Fruit fly (Drosophila melanogaster) whole organism, embryonic: ENCODE data around the gene CG15773.

Experiments
- Ada2b ChIP-seq: fragments of 200-800 bp; sonication (Bioruptor generic); IDR thresholded peaks from 2 replicates; pipeline ENCODE4 v1.3.6; 2022; ENCODE audit warnings: missing biosample characterization, missing genetic modification characterization
- Adf1 ChIP-seq: fragments of 200-800 bp; sonication (Bioruptor generic); IDR thresholded peaks from 2 replicates; pipeline ENCODE4 v1.3.6; 2022; ENCODE audit warnings: missing biosample characterization, missing genetic modification characterization
- BEAF-32 ChIP-seq: fragments of 200-800 bp; sonication (Bioruptor generic); optimal IDR thresholded peaks from 3 replicates; lab custom pipeline; 2017; ENCODE audit warnings: missing biosample characterization, missing genetic modification characterization, mild to moderate bottlenecking, moderate library complexity, missing genetic modification reagents
- CG10959 ChIP-seq: fragments of 200-800 bp; sonication (Bioruptor generic); IDR thresholded peaks from 2 replicates; pipeline ENCODE4 v1.3.6; 2022; ENCODE audit warnings: missing biosample characterization, missing genetic modification characterization
- CG1233 ChIP-seq: fragments of 200-800 bp; sonication (Bioruptor generic); optimal IDR thresholded peaks from 4 replicates; lab custom pipeline; 2018; ENCODE audit warnings: missing biosample characterization, mild to moderate bottlenecking, missing genetic modification characterization
- CG12659 ChIP-seq: fragments of 200-800 bp; sonication (Bioruptor generic); optimal IDR thresholded peaks from 3 replicates; lab custom pipeline; 2017; ENCODE audit warnings: mild to moderate bottlenecking, missing biosample characterization, missing genetic modification reagents, missing genetic modification characterization
- CG1529 ChIP-seq: fragments of 200-800 bp; sonication (Bioruptor generic); optimal IDR thresholded peaks from 3 replicates; lab custom pipeline; 2018; ENCODE audit warnings: missing biosample characterization, missing genetic modification characterization
- CG17802 ChIP-seq: fragments of 200-800 bp; sonication (Bioruptor generic); optimal IDR thresholded peaks from 2 replicates; lab custom pipeline; 2018; ENCODE audit warnings: missing biosample characterization, mild to moderate bottlenecking, missing genetic modification characterization, moderate library complexity
- CG32532 ChIP-seq: fragments of 200-800 bp; sonication (Bioruptor generic); IDR thresholded peaks from 2 replicates; pipeline ENCODE4 v1.3.6; 2022; ENCODE audit warnings: missing biosample characterization, missing genetic modification characterization
- CG34224 ChIP-seq: fragments of 200-800 bp; sonication (Bioruptor generic); IDR thresholded peaks from 3 replicates; pipeline ENCODE4 v1.3.6; 2022; ENCODE audit warnings: missing biosample characterization, missing genetic modification characterization; ENCODE audit not compliant: partially characterized antibody
- CG4282 ChIP-seq: fragments of 200-800 bp; sonication (Bioruptor generic); optimal IDR thresholded peaks from 2 replicates; lab custom pipeline; 2016; ENCODE audit warnings: missing biosample characterization, missing genetic modification characterization
- CG4360 ChIP-seq: fragments of 200-800 bp; sonication (Bioruptor generic); IDR thresholded peaks from 2 replicates; pipeline ENCODE4 v1.3.6; 2022; ENCODE audit warnings: missing biosample characterization, missing genetic modification characterization
- CG4404 ChIP-seq: fragments of 200-800 bp; sonication (Bioruptor generic); IDR thresholded peaks from 2 replicates; pipeline ENCODE4 v1.3.6; 2022; ENCODE audit warnings: missing biosample characterization, missing genetic modification characterization
- CG4707 ChIP-seq: fragments of 200-800 bp; sonication (Bioruptor generic); optimal IDR thresholded peaks from 2 replicates; lab custom pipeline; 2018; ENCODE audit warnings: missing biosample characterization, mild to moderate bottlenecking, missing genetic modification characterization, moderate library complexity
- CG7786 ChIP-seq: fragments of 200-800 bp; sonication (Bioruptor generic); optimal IDR thresholded peaks from 2 replicates; lab custom pipeline; 2016; ENCODE audit warnings: missing biosample characterization, missing genetic modification characterization
- CG8388 ChIP-seq: fragments of 200-800 bp; sonication (Bioruptor generic); optimal IDR thresholded peaks from 2 replicates; lab custom pipeline; 2019; ENCODE audit warnings: missing biosample characterization, mild to moderate bottlenecking, missing genetic modification characterization, moderate library complexity
- CG9609 ChIP-seq: fragments of 200-800 bp; sonication (Bioruptor generic); optimal IDR thresholded peaks from 3 replicates; lab custom pipeline; 2016; ENCODE audit warnings: missing biosample characterization, missing genetic modification characterization
- CoRest ChIP-seq: fragments of 200-800 bp; sonication (Bioruptor generic); optimal IDR thresholded peaks from 3 replicates; lab custom pipeline; 2018; ENCODE audit warnings: missing biosample characterization, mild to moderate bottlenecking, missing genetic modification characterization, moderate library complexity
- Dip3 ChIP-seq: fragments of 200-800 bp; sonication (Bioruptor generic); optimal IDR thresholded peaks from 3 replicates; lab custom pipeline; 2016; ENCODE audit warnings: missing biosample characterization, missing genetic modification characterization
- Dll ChIP-seq: fragments of 200-800 bp; sonication (Bioruptor generic); IDR thresholded peaks from 4 replicates; pipeline ENCODE4 v1.3.6; 2022; ENCODE audit warnings: missing biosample characterization, missing genetic modification characterization; ENCODE audit not compliant: partially characterized antibody
- H15 ChIP-seq: fragments of 200-800 bp; sonication (Bioruptor generic); IDR thresholded peaks from 3 replicates; pipeline ENCODE4 v1.3.6; 2022; ENCODE audit warnings: missing biosample characterization, missing genetic modification characterization
- H2.0 ChIP-seq: fragments of 200-800 bp; sonication (Bioruptor generic); IDR thresholded peaks from 2 replicates; pipeline ENCODE4 v1.3.6; 2022; ENCODE audit warnings: missing biosample characterization, missing genetic modification characterization
- HHEX ChIP-seq: fragments of 200-800 bp; sonication (Bioruptor generic); optimal IDR thresholded peaks from 3 replicates; lab custom pipeline; 2017; ENCODE audit warnings: missing biosample characterization, mild to moderate bottlenecking, missing genetic modification characterization, missing genetic modification reagents
- HmgZ ChIP-seq: fragments of 200-800 bp; sonication (Bioruptor generic); optimal IDR thresholded peaks from 2 replicates; lab custom pipeline; 2018; ENCODE audit warnings: missing biosample characterization, mild to moderate bottlenecking, missing genetic modification characterization
- Hsf ChIP-seq: fragments of 200-800 bp; sonication (Bioruptor generic); optimal IDR thresholded peaks from 3 replicates; lab custom pipeline; 2016; ENCODE audit warnings: missing biosample characterization, missing genetic modification characterization
- MBD-R2 ChIP-seq: fragments of 200-800 bp; sonication (Bioruptor generic); IDR thresholded peaks from 2 replicates; pipeline ENCODE4 v1.3.6; 2022; ENCODE audit warnings: missing biosample characterization, missing genetic modification characterization
- Med ChIP-seq: fragments of 200-800 bp; sonication (Bioruptor generic); peaks from one replicate; lab custom pipeline; 2016; ENCODE audit warnings: missing biosample characterization, missing genetic modification characterization, mild to moderate bottlenecking, inconsistent platforms, moderate library complexity
- Mes4 ChIP-seq: fragments of 200-800 bp; sonication (Bioruptor generic); optimal IDR thresholded peaks from 2 replicates; lab custom pipeline; 2016; ENCODE audit warnings: missing biosample characterization, missing genetic modification characterization
- Myb ChIP-seq: fragments of 200-800 bp; sonication (Bioruptor generic); optimal IDR thresholded peaks from 2 replicates; lab custom pipeline; 2016; ENCODE audit warnings: missing biosample characterization, missing genetic modification characterization
- NFAT ChIP-seq: fragments of 200-800 bp; sonication (Bioruptor generic); IDR thresholded peaks from 2 replicates; pipeline ENCODE4 v1.3.6; 2022; ENCODE audit warnings: missing biosample characterization, missing genetic modification characterization
- Pdp1 ChIP-seq, 2 experiments: fragments of 200-800 bp; sonication (Bioruptor generic); optimal IDR thresholded peaks; 3 replicates each; lab custom pipeline; 2016; ENCODE audit warnings: missing biosample characterization in 2 of 2, missing genetic modification characterization in 2 of 2, mild to moderate bottlenecking in 1 of 2, moderate library complexity in 1 of 2
- Sox100B ChIP-seq: fragments of 200-800 bp; sonication (Bioruptor generic); optimal IDR thresholded peaks from 3 replicates; lab custom pipeline; 2018; ENCODE audit warnings: missing biosample characterization, mild to moderate bottlenecking, missing genetic modification characterization
- Usf ChIP-seq: fragments of 200-800 bp; sonication (Bioruptor generic); optimal IDR thresholded peaks from 2 replicates; lab custom pipeline; 2017; ENCODE audit warnings: missing genotype, missing biosample characterization, missing genetic modification characterization
- YL-1 ChIP-seq: fragments of 200-800 bp; sonication (Bioruptor generic); optimal IDR thresholded peaks from 3 replicates; lab custom pipeline; 2017; ENCODE audit warnings: missing biosample characterization, mild to moderate bottlenecking, missing genetic modification characterization
- amos ChIP-seq: fragments of 200-800 bp; sonication (Bioruptor generic); IDR thresholded peaks from 2 replicates; pipeline ENCODE4 v1.3.6; 2022; ENCODE audit warnings: missing biosample characterization, missing genetic modification characterization; ENCODE audit not compliant: partially characterized antibody
- cg ChIP-seq: fragments of 200-800 bp; sonication (Bioruptor generic); optimal IDR thresholded peaks from 3 replicates; lab custom pipeline; 2019; ENCODE audit warnings: missing biosample characterization, mild to moderate bottlenecking, missing genetic modification characterization, moderate library complexity
- crol ChIP-seq: fragments of 200-800 bp; sonication (Bioruptor generic); IDR thresholded peaks from 2 replicates; pipeline ENCODE4 v1.3.6; 2022; ENCODE audit warnings: missing biosample characterization, missing genetic modification characterization
- danr ChIP-seq: fragments of 200-800 bp; sonication (Bioruptor generic); IDR thresholded peaks from 2 replicates; pipeline ENCODE4 v1.3.6; 2022; ENCODE audit warnings: missing biosample characterization, missing genetic modification characterization
- dati ChIP-seq: fragments of 200-800 bp; sonication (Bioruptor generic); IDR thresholded peaks from 2 replicates; pipeline ENCODE4 v1.3.6; 2022; ENCODE audit warnings: missing biosample characterization, missing genetic modification characterization
- dysf ChIP-seq: fragments of 200-800 bp; sonication (Bioruptor generic); IDR thresholded peaks from 3 replicates; pipeline ENCODE4 v1.3.6; 2022; ENCODE audit warnings: missing biosample characterization, missing genetic modification characterization
- emc ChIP-seq: fragments of 200-800 bp; sonication (Bioruptor generic); optimal IDR thresholded peaks from 2 replicates; lab custom pipeline; 2016; ENCODE audit warnings: missing biosample characterization, missing genetic modification characterization
- ems ChIP-seq: fragments of 200-800 bp; sonication (Bioruptor generic); optimal IDR thresholded peaks from 3 replicates; lab custom pipeline; 2016; ENCODE audit warnings: missing biosample characterization, missing genetic modification characterization
- en ChIP-seq: fragments of 200-800 bp; sonication (Bioruptor generic); optimal IDR thresholded peaks from 2 replicates; lab custom pipeline; 2016; ENCODE audit warnings: missing biosample characterization, missing genetic modification characterization
- ewg ChIP-seq: fragments of 200-800 bp; sonication (Bioruptor generic); optimal IDR thresholded peaks from 3 replicates; lab custom pipeline; 2017; ENCODE audit warnings: mild to moderate bottlenecking, missing biosample characterization, missing genetic modification reagents, missing genetic modification characterization
- gce ChIP-seq: fragments of 200-800 bp; sonication (Bioruptor generic); IDR thresholded peaks from 3 replicates; pipeline ENCODE4 v1.3.6; 2022; ENCODE audit warnings: missing biosample characterization, missing genetic modification characterization
- gsb-n ChIP-seq: fragments of 200-800 bp; sonication (Bioruptor generic); optimal IDR thresholded peaks from 3 replicates; lab custom pipeline; 2018; ENCODE audit warnings: missing biosample characterization, mild to moderate bottlenecking, missing genetic modification characterization
- maf-S ChIP-seq: fragments of 200-800 bp; sonication (Bioruptor generic); optimal IDR thresholded peaks from 2 replicates; lab custom pipeline; 2016; ENCODE audit warnings: missing biosample characterization, missing genetic modification characterization
- pzg ChIP-seq: fragments of 200-800 bp; sonication (Bioruptor generic); optimal IDR thresholded peaks from 3 replicates; lab custom pipeline; 2018; ENCODE audit warnings: missing biosample characterization, mild to moderate bottlenecking, missing genetic modification characterization, moderate library complexity
- tna ChIP-seq: fragments of 200-800 bp; sonication (Bioruptor generic); IDR thresholded peaks from 2 replicates; pipeline ENCODE4 v1.3.6; 2022; ENCODE audit warnings: missing biosample characterization, missing genetic modification characterization; ENCODE audit not compliant: partially characterized antibody
- zen ChIP-seq: fragments of 200-800 bp; sonication (Bioruptor generic); optimal IDR thresholded peaks from 3 replicates; lab custom pipeline; 2018; ENCODE audit warnings: missing biosample characterization, mild to moderate bottlenecking, missing genetic modification characterization, moderate library complexity

The CG15773 gene

DNA sequence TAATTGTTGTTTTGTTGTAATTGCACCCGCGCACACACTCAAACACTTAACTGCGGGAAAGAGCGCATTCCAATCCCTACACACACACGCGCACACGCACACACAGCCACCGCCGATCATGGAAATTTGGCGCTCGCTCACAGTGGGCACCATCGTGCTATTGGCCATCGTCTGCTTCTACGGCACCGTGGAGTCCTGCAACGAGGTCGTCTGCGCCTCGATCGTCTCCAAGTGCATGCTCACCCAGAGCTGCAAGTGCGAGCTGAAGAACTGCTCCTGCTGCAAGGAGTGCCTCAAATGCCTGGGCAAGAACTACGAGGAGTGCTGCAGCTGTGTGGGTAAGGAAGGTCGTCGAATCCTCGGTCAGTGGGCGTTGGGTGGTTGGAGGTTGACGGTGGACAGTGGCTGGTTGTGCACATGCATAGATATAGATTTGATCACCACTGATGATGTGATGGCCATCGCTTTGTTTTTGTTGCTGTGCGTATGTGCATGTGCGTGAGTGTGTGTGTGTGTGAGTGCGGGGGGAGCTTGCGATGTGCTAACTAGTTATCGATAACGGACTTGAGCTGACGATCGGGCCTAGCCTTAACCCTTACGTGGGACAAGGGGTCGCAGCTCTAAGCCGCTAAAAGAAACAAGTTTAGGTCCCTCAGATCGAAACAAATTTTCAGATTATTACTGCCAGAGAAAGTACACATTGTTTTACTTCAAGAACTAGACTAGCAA is 41.7 kb upstream of the CG15773 start:
- TF ChIP-seq Dip3 (GFP tag; lab: Kevin White, UChicago): no peak
- no peak for TF ChIP-seq ems (GFP tag; lab: Kevin White, UChicago)
- TF ChIP-seq dysf (GFP tag; lab: Robert Waterston, UW): peak; percentile 16; the same call in 1 of the 3 replicates
- TF ChIP-seq Sox100B: no peak
- TF ChIP-seq YL-1: no peak
- no peak for TF ChIP-seq en
- no peak for TF ChIP-seq zen
- TF ChIP-seq HmgZ (tag; lab: Kevin White, UChicago): no peak
- TF ChIP-seq CG4360 (GFP tag; lab: Robert Waterston, UW): no peak; the same call in 1 of the 2 replicates
- no peak for TF ChIP-seq dati (GFP tag; lab: Robert Waterston, UW)
- no peak for TF ChIP-seq CG1233 (GFP tag; lab: Kevin White, UChicago)
- TF ChIP-seq H15 (GFP tag; lab: Robert Waterston, UW): no peak
- no peak for TF ChIP-seq H2.0 (GFP tag; lab: Robert Waterston, UW)
- no peak for TF ChIP-seq MBD-R2 (GFP tag; lab: Robert Waterston, UW)
- TF ChIP-seq pzg (GFP tag; lab: Kevin White, UChicago): peak; percentile 20
- TF ChIP-seq CG32532 (GFP tag; lab: Robert Waterston, UW): no peak
- TF ChIP-seq BEAF-32 (GFP tag; lab: Kevin White, UChicago): peak; percentile 63
- no peak for TF ChIP-seq ewg
- TF ChIP-seq Dll (GFP tag; lab: Robert Waterston, UW): no peak; the same call in 3 of the 4 replicates
- TF ChIP-seq Ada2b (GFP tag; lab: Robert Waterston, UW): no peak
- peak; percentile 86 for TF ChIP-seq cg (GFP tag; lab: Kevin White, UChicago)
- no peak for TF ChIP-seq gsb-n (tag; lab: Kevin White, UChicago)
- no peak for TF ChIP-seq tna (GFP tag; lab: Robert Waterston, UW)
- no peak for TF ChIP-seq CG1529
- TF ChIP-seq Adf1: no peak
- no peak for TF ChIP-seq Hsf (GFP tag; lab: Kevin White, UChicago)
- TF ChIP-seq maf-S (GFP tag; lab: Kevin White, UChicago): no peak
- peak; percentile 42 for TF ChIP-seq crol (GFP tag; lab: Robert Waterston, UW)
- no peak for TF ChIP-seq CG7786
- no peak for TF ChIP-seq emc (GFP tag; lab: Kevin White, UChicago)
- TF ChIP-seq CoRest (tag; lab: Kevin White, UChicago): no peak
- no peak for TF ChIP-seq gce
- peak; percentile 59 for TF ChIP-seq amos (GFP tag; lab: Robert Waterston, UW)
- no peak for TF ChIP-seq danr
- peak; percentile 80 for TF ChIP-seq CG4707 (GFP tag; lab: Kevin White, UChicago)
- no peak for TF ChIP-seq HHEX (GFP tag; lab: Kevin White, UChicago)
- TF ChIP-seq Myb: no peak
- no peak for TF ChIP-seq CG4282 (GFP tag; lab: Kevin White, UChicago)
- TF ChIP-seq CG10959 (GFP tag; lab: Robert Waterston, UW): peak; percentile 90
- TF ChIP-seq Med: peak; percentile 67
- TF ChIP-seq Usf: no peak
- TF ChIP-seq CG34224: peak; percentile 38; the same call in 1 of the 3 replicates
- TF ChIP-seq Pdp1 (GFP tag; optimal IDR thresholded peaks at IDR 0.05; lab: Kevin White, UChicago): peak in 1 of 2 experiments; percentile 5
- no peak for TF ChIP-seq CG12659 (GFP tag; lab: Kevin White, UChicago)
- TF ChIP-seq NFAT: no peak
- TF ChIP-seq CG9609: no peak
- no peak for TF ChIP-seq CG17802 (tag; lab: Kevin White, UChicago)
- no peak for TF ChIP-seq CG4404 (GFP tag; lab: Robert Waterston, UW)
- TF ChIP-seq Mes4 (GFP tag; lab: Kevin White, UChicago): no peak
- TF ChIP-seq CG8388: no peak
